Worm (Caenorhabditis elegans) whole organism, L4 larva: ENCODE results near the gene mec-17.

ENCODE experiments used
- F37D6.2 ChIP-seq: sonication (generic microtip); optimal IDR thresholded peaks from 2 replicates; lab custom pipeline; 2016; ENCODE audit warnings: mild to moderate bottlenecking, missing genetic modification characterization, missing compliant biosample characterization
- R02D3.7 ChIP-seq: fragments of 150-350 bp; sonication (generic microtip); optimal IDR thresholded peaks from 3 replicates; lab custom pipeline; 2014; ENCODE audit warnings: missing biosample characterization, missing genetic modification characterization
- Y105C5A.15 ChIP-seq: fragments of 200-800 bp; sonication (Bioruptor generic); IDR thresholded peaks from 2 replicates; pipeline ENCODE4 v1.3.6; 2022; ENCODE audit warnings: missing genetic modification characterization, missing compliant biosample characterization
- Y48G9A.11 ChIP-seq: fragments of 200-800 bp; sonication (Bioruptor generic); IDR thresholded peaks from 2 replicates; pipeline ENCODE4 v1.3.6; 2022; ENCODE audit warnings: missing genetic modification reagents, missing genetic modification characterization, missing compliant biosample characterization
- Y5F2A.4 ChIP-seq: fragments of 200-800 bp; sonication (Bioruptor generic); optimal IDR thresholded peaks from 2 replicates; lab custom pipeline; 2018; ENCODE audit warnings: mild to moderate bottlenecking, missing genetic modification characterization, missing compliant biosample characterization
- Y75B8A.6 ChIP-seq: fragments of 200-800 bp; sonication (Bioruptor generic); IDR thresholded peaks from 2 replicates; pipeline ENCODE4 v1.3.6; 2022; ENCODE audit warnings: missing genetic modification reagents, missing genetic modification characterization, missing compliant biosample characterization
- ZK337.2 ChIP-seq: fragments of 200-800 bp; sonication (Bioruptor generic); IDR thresholded peaks from 2 replicates; pipeline ENCODE4 v1.3.6; 2022; ENCODE audit warnings: missing genetic modification reagents, missing genetic modification characterization, missing compliant biosample characterization
- aly-2 ChIP-seq: sonication (generic microtip); optimal IDR thresholded peaks from 2 replicates; lab custom pipeline; 2018; ENCODE audit warnings: missing biosample characterization, missing genetic modification characterization
- ama-1 ChIP-seq: fragments of 150-350 bp; optimal IDR thresholded peaks from 2 replicates; lab custom pipeline; 2014; ENCODE audit warnings: inconsistent platforms, mixed read lengths
- attf-4 ChIP-seq: sonication (generic microtip); optimal IDR thresholded peaks from 3 replicates; lab custom pipeline; 2017; ENCODE audit warnings: missing biosample characterization, missing genetic modification characterization
- ceh-28 ChIP-seq: fragments of 150-350 bp; optimal IDR thresholded peaks from 2 replicates; lab custom pipeline; 2014; ENCODE audit warnings: missing biosample characterization, missing genetic modification reagents, missing genetic modification characterization
- ctbp-1 ChIP-seq: fragments of 200-800 bp; sonication (Bioruptor generic); IDR thresholded peaks from 2 replicates; pipeline ENCODE4 v1.3.6; 2022; ENCODE audit warnings: missing genetic modification reagents, missing genetic modification characterization, missing compliant biosample characterization
- daf-12 ChIP-seq: fragments of 150-350 bp; optimal IDR thresholded peaks from 2 replicates; lab custom pipeline; 2014; ENCODE audit warnings: missing biosample characterization, missing genetic modification reagents, missing genetic modification characterization
- dmd-8 ChIP-seq: fragments of 200-800 bp; sonication (Bioruptor generic); IDR thresholded peaks from 2 replicates; pipeline ENCODE4 v1.3.6; 2022; ENCODE audit warnings: missing genetic modification characterization, missing compliant biosample characterization
- dpl-1 ChIP-seq: fragments of 150-350 bp; optimal IDR thresholded peaks from 2 replicates; lab custom pipeline; 2014; ENCODE audit warnings: missing biosample characterization, missing genetic modification reagents, missing genetic modification characterization
- egl-43 ChIP-seq: fragments of 200-800 bp; sonication (Bioruptor generic); IDR thresholded peaks from 2 replicates; pipeline ENCODE4 v1.3.6; 2022; ENCODE audit warnings: missing genetic modification reagents, missing genetic modification characterization, missing compliant biosample characterization
- fkh-10 ChIP-seq: fragments of 150-350 bp; optimal IDR thresholded peaks from 2 replicates; lab custom pipeline; 2014; ENCODE audit warnings: missing biosample characterization, missing genetic modification reagents, missing genetic modification characterization
- gei-8 ChIP-seq: fragments of 200-800 bp; sonication (Bioruptor generic); optimal IDR thresholded peaks from 2 replicates; lab custom pipeline; 2018; ENCODE audit warnings: mild to moderate bottlenecking, missing genetic modification characterization, missing compliant biosample characterization
- hif-1 ChIP-seq, 2 experiments: sonication (generic microtip); optimal IDR thresholded peaks; 2 replicates each; lab custom pipeline; 2016 to 2017; ENCODE audit warnings: missing compliant biosample characterization in 2 of 2, missing genetic modification characterization in 2 of 2, missing genetic modification reagents in 2 of 2, missing genotype in 2 of 2, mild to moderate bottlenecking in 1 of 2
- hlh-11 ChIP-seq: fragments of 200-800 bp; sonication (Bioruptor generic); optimal IDR thresholded peaks from 2 replicates; lab custom pipeline; 2018; ENCODE audit warnings: mild to moderate bottlenecking, missing genetic modification characterization, missing compliant biosample characterization
- hlh-30 ChIP-seq: sonication (generic microtip); optimal IDR thresholded peaks from 2 replicates; lab custom pipeline; 2017; ENCODE audit warnings: antibody characterized with exemption, mild to moderate bottlenecking, missing genetic modification characterization, missing compliant biosample characterization; ENCODE audit not compliant: insufficient read depth
- hmg-1.1 ChIP-seq: fragments of 200-800 bp; sonication (Bioruptor generic); IDR thresholded peaks from 2 replicates; pipeline ENCODE4 v1.3.6; 2022; ENCODE audit warnings: missing genetic modification reagents, missing genetic modification characterization, missing compliant biosample characterization
- jun-1 ChIP-seq: fragments of 150-350 bp; optimal IDR thresholded peaks from 2 replicates; lab custom pipeline; 2014; ENCODE audit warnings: missing biosample characterization, missing genetic modification reagents, missing genetic modification characterization
- lim-7 ChIP-seq: fragments of 200-800 bp; sonication (Bioruptor generic); IDR thresholded peaks from 2 replicates; pipeline ENCODE4 v1.3.6; 2022; ENCODE audit warnings: missing genetic modification characterization, missing compliant biosample characterization
- lin-13 ChIP-seq: fragments of 150-350 bp; optimal IDR thresholded peaks from 2 replicates; lab custom pipeline; 2014; ENCODE audit warnings: missing biosample characterization, missing genetic modification reagents, missing genetic modification characterization
- lin-38 ChIP-seq: fragments of 200-800 bp; sonication (Bioruptor generic); IDR thresholded peaks from 2 replicates; pipeline ENCODE4 v1.3.6; 2022; ENCODE audit warnings: missing genetic modification reagents, missing genetic modification characterization, missing compliant biosample characterization
- lsy-2 ChIP-seq, 2 experiments: fragments of 150-350 bp in 1 of 2; sonication (generic microtip) in 1 of 2; optimal IDR thresholded peaks; 2 replicates each; lab custom pipeline; 2014 to 2017; ENCODE audit warnings: missing biosample characterization in 2 of 2, missing genetic modification characterization in 2 of 2
- mdl-1 ChIP-seq, 2 experiments: fragments of 150-350 bp in 1 of 2; sonication (generic microtip) in 1 of 2; optimal IDR thresholded peaks; 2 replicates each; lab custom pipeline; 2014 to 2017; ENCODE audit warnings: missing biosample characterization in 2 of 2, missing genetic modification characterization in 2 of 2
- mes-2 ChIP-seq: sonication (generic microtip); optimal IDR thresholded peaks from 2 replicates; lab custom pipeline; 2016; ENCODE audit warnings: missing genotype, mild to moderate bottlenecking, missing genetic modification characterization, missing compliant biosample characterization; ENCODE audit not compliant: poor library complexity, severe bottlenecking
- nhr-11 ChIP-seq: fragments of 150-350 bp; optimal IDR thresholded peaks from 2 replicates; lab custom pipeline; 2014; ENCODE audit warnings: missing biosample characterization, missing genetic modification characterization
- nhr-237 ChIP-seq: sonication (generic microtip); optimal IDR thresholded peaks from 2 replicates; lab custom pipeline; 2017; ENCODE audit warnings: missing biosample characterization, missing genetic modification characterization
- nhr-28 ChIP-seq: fragments of 150-350 bp; optimal IDR thresholded peaks from 2 replicates; lab custom pipeline; 2014; ENCODE audit warnings: missing biosample characterization, missing genetic modification characterization
- nhr-6 ChIP-seq: fragments of 150-350 bp; optimal IDR thresholded peaks from 2 replicates; lab custom pipeline; 2014; ENCODE audit warnings: missing biosample characterization, missing genetic modification characterization
- pha-4 ChIP-seq, 2 experiments: fragments of 150-350 bp in 1 of 2; fragments of 200-800 bp in 1 of 2; sonication (Bioruptor generic) in 1 of 2; IDR thresholded peaks in 1 of 2; optimal IDR thresholded peaks in 1 of 2; 2 replicates each; pipeline versions ENCODE4 v1.3.6 to Lab custom; 2014 to 2022; ENCODE audit warnings: missing genetic modification characterization in 2 of 2, missing genetic modification reagents in 2 of 2, missing biosample characterization in 1 of 2, missing compliant biosample characterization in 1 of 2
- rbr-2 ChIP-seq: sonication (generic microtip); optimal IDR thresholded peaks from 2 replicates; lab custom pipeline; 2016; ENCODE audit warnings: missing genotype, missing genetic modification characterization, missing compliant biosample characterization
- sdz-12 ChIP-seq: fragments of 200-800 bp; sonication (Bioruptor generic); optimal IDR thresholded peaks from 2 replicates; lab custom pipeline; 2018; ENCODE audit warnings: mild to moderate bottlenecking, missing genetic modification characterization, missing compliant biosample characterization
- snpc-1.2 ChIP-seq: fragments of 200-800 bp; sonication (Bioruptor generic); IDR thresholded peaks from 2 replicates; pipeline ENCODE4 v1.3.6; 2022; ENCODE audit warnings: missing genetic modification reagents, missing genetic modification characterization, missing compliant biosample characterization
- snpc-4 ChIP-seq: fragments of 150-350 bp; optimal IDR thresholded peaks from 2 replicates; lab custom pipeline; 2014; ENCODE audit warnings: missing biosample characterization, missing genetic modification characterization
- unc-130 ChIP-seq: sonication (generic microtip); optimal IDR thresholded peaks from 2 replicates; lab custom pipeline; 2016; ENCODE audit warnings: missing genetic modification reagents, missing genetic modification characterization, missing compliant biosample characterization
- unc-39 ChIP-seq: sonication (generic microtip); optimal IDR thresholded peaks from 2 replicates; lab custom pipeline; 2017; ENCODE audit warnings: missing biosample characterization, missing genetic modification characterization
- unc-62 ChIP-seq, 3 experiments: fragments of 150-350 bp in 1 of 3; sonication (generic microtip); optimal IDR thresholded peaks in 2 of 3; peaks in 1 of 3; 1 replicate in 1 of 3; 2 replicates in 2 of 3; lab custom pipeline; 2014 to 2017; ENCODE audit warnings: missing biosample characterization in 3 of 3, missing genetic modification characterization in 3 of 3, missing genetic modification reagents in 3 of 3, missing genotype in 1 of 3

The mec-17 gene

ce11 chrIV:8022035-8022673 lies 35.2 kb upstream of the mec-17 start, which contains the start of gene C26B2.2:
C26B2.2 (minus strand) TSS chrIV:8022122.
- TF ChIP-seq rbr-2 (no peak), dpl-1 (GFP tag; lab: Kevin White, UChicago) (no peak), snpc-1.2 (no peak), ctbp-1 (GFP tag; lab: Robert Waterston, UW) (no peak), F37D6.2 (tag; lab: Kevin White, UChicago) (no peak), unc-62 (GFP tag; optimal IDR thresholded peaks at IDR 0.05 in 1 of 2; lab: Kevin White, UChicago) (peak in 1 of 2 experiments; percentile 90), unc-62 (tag; optimal IDR thresholded peaks at IDR 0.05; lab: Kevin White, UChicago) (no peak)

ce11 chrIV:8019772-8020496 lies 33.0 kb upstream of the mec-17 start, which contains the start of gene dnc-4:
dnc-4 (minus strand) TSS chrIV:8019808.
- no peak for TF ChIP-seq lin-13 (GFP tag; lab: Kevin White, UChicago)
- no peak for TF ChIP-seq ama-1 (lab: Kevin White, UChicago)
- no peak for TF ChIP-seq lin-38 (GFP tag; lab: Robert Waterston, UW)
- TF ChIP-seq mdl-1 (tag; optimal IDR thresholded peaks at IDR 0.05; lab: Kevin White, UChicago): no peak
- no peak for TF ChIP-seq fkh-10
- TF ChIP-seq hlh-30 (tag; lab: Kevin White, UChicago): no peak
- TF ChIP-seq Y75B8A.6 (GFP tag; lab: Robert Waterston, UW): no peak
- TF ChIP-seq mes-2 (tag; lab: Kevin White, UChicago): peak; percentile 85
- no peak for TF ChIP-seq Y5F2A.4 (GFP tag; lab: Kevin White, UChicago)
- TF ChIP-seq ctbp-1 (GFP tag; lab: Robert Waterston, UW): no peak
- no peak for TF ChIP-seq aly-2 (tag; lab: Kevin White, UChicago)
- no peak for TF ChIP-seq hlh-11 (tag; lab: Kevin White, UChicago)
- peak in 1 of 2 experiments; percentile 31 for TF ChIP-seq hif-1 (tag; optimal IDR thresholded peaks at IDR 0.05; lab: Kevin White, UChicago)
- TF ChIP-seq jun-1 (tag; lab: Kevin White, UChicago): no peak
- no peak for TF ChIP-seq attf-4 (tag; lab: Kevin White, UChicago)
- no peak for TF ChIP-seq nhr-6 (tag; lab: Kevin White, UChicago)
- peak in 1 of 2 experiments; percentile 48 for TF ChIP-seq lsy-2 (tag; optimal IDR thresholded peaks at IDR 0.05; lab: Kevin White, UChicago)
- TF ChIP-seq daf-12: no peak
- TF ChIP-seq nhr-237: no peak
- TF ChIP-seq hmg-1.1 (GFP tag; lab: Robert Waterston, UW): no peak
- TF ChIP-seq Y48G9A.11 (GFP tag; lab: Robert Waterston, UW): no peak
- peak; percentile 20 for TF ChIP-seq unc-130
- no peak for TF ChIP-seq ZK337.2 (GFP tag; lab: Robert Waterston, UW)
- TF ChIP-seq nhr-28 (tag; lab: Kevin White, UChicago): peak; percentile 20
- no peak for TF ChIP-seq ceh-28
- TF ChIP-seq unc-39 (tag; lab: Kevin White, UChicago): no peak
- peak in 1 of 2 experiments; percentile 44 for TF ChIP-seq unc-62 (GFP tag; optimal IDR thresholded peaks at IDR 0.05 in 1 of 2; lab: Kevin White, UChicago)
- TF ChIP-seq unc-62 (tag; optimal IDR thresholded peaks at IDR 0.05; lab: Kevin White, UChicago): no peak
- TF ChIP-seq lim-7: no peak
- peak; percentile 27 for TF ChIP-seq R02D3.7 (tag; lab: Kevin White, UChicago)
- TF ChIP-seq gei-8: no peak

ce11 chrIV:8016694-8017093 lies 29.7 kb upstream of the mec-17 start, which contains the start of gene elpc-4:
elpc-4 (plus strand) TSS chrIV:8016994.
- TF ChIP-seq sdz-12 (GFP tag; lab: Kevin White, UChicago): no peak
- TF ChIP-seq pha-4 (GFP tag; IDR thresholded peaks at IDR 0.05; lab: Robert Waterston, UW): no peak
- TF ChIP-seq pha-4 (tag; optimal IDR thresholded peaks at IDR 0.05; lab: Kevin White, UChicago): no peak
- no peak for TF ChIP-seq R02D3.7 (tag; lab: Kevin White, UChicago)
- no peak for TF ChIP-seq lin-38 (GFP tag; lab: Robert Waterston, UW)
- TF ChIP-seq snpc-4 (tag; lab: Kevin White, UChicago): no peak
- no peak for TF ChIP-seq lin-13 (GFP tag; lab: Kevin White, UChicago)
- TF ChIP-seq nhr-11 (tag; lab: Kevin White, UChicago): no peak
- TF ChIP-seq Y105C5A.15 (GFP tag; lab: Robert Waterston, UW): no peak
- TF ChIP-seq dmd-8 (GFP tag; lab: Robert Waterston, UW): no peak
- TF ChIP-seq egl-43: no peak
